Worm (Caenorhabditis elegans) whole organism, L4 larva: ENCODE measurements around the gene rcat-1.

ENCODE experiments used
- F10B5.3 ChIP-seq: sonication (generic microtip); optimal IDR thresholded peaks from 2 replicates; lab custom pipeline; 2016; ENCODE audit warnings: mild to moderate bottlenecking, missing genetic modification characterization, missing compliant biosample characterization
- Y5F2A.4 ChIP-seq: fragments of 200-800 bp; sonication (Bioruptor generic); optimal IDR thresholded peaks from 2 replicates; lab custom pipeline; 2018; ENCODE audit warnings: mild to moderate bottlenecking, missing genetic modification characterization, missing compliant biosample characterization
- aha-1 ChIP-seq: fragments of 150-350 bp; peaks from one replicate; lab custom pipeline; 2014; ENCODE audit warnings: missing biosample characterization, missing genetic modification characterization
- ceh-20 ChIP-seq: fragments of 200-800 bp; sonication (Bioruptor generic); IDR thresholded peaks from 2 replicates; pipeline ENCODE4 v1.3.6; 2022; ENCODE audit warnings: missing genetic modification reagents, missing genetic modification characterization, missing compliant biosample characterization
- dve-1 ChIP-seq: sonication (generic microtip); optimal IDR thresholded peaks from 2 replicates; lab custom pipeline; 2017; ENCODE audit warnings: antibody characterized with exemption, mild to moderate bottlenecking, missing genetic modification characterization, missing compliant biosample characterization; ENCODE audit not compliant: insufficient read depth
- egl-27 ChIP-seq: sonication (generic microtip); optimal IDR thresholded peaks from 3 replicates; lab custom pipeline; 2017; ENCODE audit warnings: missing biosample characterization, missing genetic modification reagents, missing genetic modification characterization
- hlh-30 ChIP-seq: sonication (generic microtip); optimal IDR thresholded peaks from 2 replicates; lab custom pipeline; 2017; ENCODE audit warnings: antibody characterized with exemption, mild to moderate bottlenecking, missing genetic modification characterization, missing compliant biosample characterization; ENCODE audit not compliant: insufficient read depth
- hmg-1.1 ChIP-seq: fragments of 200-800 bp; sonication (Bioruptor generic); IDR thresholded peaks from 2 replicates; pipeline ENCODE4 v1.3.6; 2022; ENCODE audit warnings: missing genetic modification reagents, missing genetic modification characterization, missing compliant biosample characterization
- mdt-29 ChIP-seq: fragments of 200-800 bp; sonication (Bioruptor generic); IDR thresholded peaks from 2 replicates; pipeline ENCODE4 v1.3.6; 2022; ENCODE audit warnings: missing genetic modification reagents, missing genetic modification characterization, missing compliant biosample characterization
- nhr-237 ChIP-seq: sonication (generic microtip); optimal IDR thresholded peaks from 2 replicates; lab custom pipeline; 2017; ENCODE audit warnings: missing biosample characterization, missing genetic modification characterization
- skn-1 ChIP-seq: fragments of 150-350 bp; optimal IDR thresholded peaks from 2 replicates; lab custom pipeline; 2014; ENCODE audit warnings: missing biosample characterization, missing genetic modification characterization
- snpc-4 ChIP-seq: fragments of 150-350 bp; optimal IDR thresholded peaks from 2 replicates; lab custom pipeline; 2014; ENCODE audit warnings: missing biosample characterization, missing genetic modification characterization
- zip-11 ChIP-seq: fragments of 200-800 bp; sonication (Bioruptor generic); IDR thresholded peaks from 2 replicates; pipeline ENCODE4 v1.3.6; 2022; ENCODE audit warnings: missing genetic modification characterization, missing compliant biosample characterization

DNA sequence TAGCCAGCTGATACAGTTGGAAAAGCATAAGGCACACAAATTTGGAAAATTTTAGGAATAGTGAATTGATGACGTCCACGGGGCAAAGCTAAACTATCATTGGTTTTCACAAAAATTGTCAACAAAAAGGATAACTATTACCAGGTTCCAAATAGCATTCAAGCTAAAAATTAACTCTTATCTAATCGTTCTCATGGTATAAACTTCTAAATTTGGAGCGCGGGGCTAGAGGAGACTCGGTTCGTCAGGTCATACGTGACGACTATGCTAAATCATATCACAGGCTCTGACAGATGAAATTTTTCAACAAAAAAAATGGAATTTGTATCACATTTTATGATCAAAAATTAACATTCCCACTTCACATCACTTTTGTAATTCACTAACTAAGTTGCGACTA lies 44.0 kb upstream of the rcat-1 start:
- TF ChIP-seq dve-1 (tag; lab: Kevin White, UChicago) (no peak), Y5F2A.4 (no peak), hmg-1.1 (GFP tag; lab: Robert Waterston, UW) (no peak), nhr-237 (tag; lab: Kevin White, UChicago) (no peak), egl-27 (no peak), skn-1 (tag; lab: Kevin White, UChicago) (no peak), snpc-4 (tag; lab: Kevin White, UChicago) (no peak), mdt-29 (GFP tag; lab: Robert Waterston, UW) (no peak), aha-1 (tag; lab: Kevin White, UChicago) (no peak), ceh-20 (GFP tag; lab: Robert Waterston, UW) (no peak), zip-11 (no peak), hlh-30 (no peak), F10B5.3 (tag; lab: Kevin White, UChicago) (no peak)
